Comparison of ENCODE assay signal across 2 worm cellular contexts in the genomic region with DNA sequence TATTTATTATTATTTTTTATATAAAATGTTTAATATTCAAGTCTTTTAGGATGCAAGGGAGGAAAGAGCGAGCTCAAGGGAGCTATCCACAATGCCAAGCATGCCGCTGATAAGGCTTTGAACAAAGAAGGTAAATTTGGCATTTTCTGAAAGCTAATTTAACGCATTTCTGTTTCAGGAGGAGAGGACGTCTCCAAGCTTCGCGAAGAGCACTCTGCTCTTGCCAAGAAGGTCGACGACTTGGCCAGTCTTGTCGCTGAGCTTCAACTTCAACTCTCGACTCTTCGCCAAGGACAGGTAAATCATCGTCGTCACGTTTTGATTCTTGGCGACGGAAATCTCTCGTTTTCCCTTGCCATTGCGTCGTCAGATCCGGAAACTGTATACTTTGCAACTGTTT.
A peak's percentile ranks its signal among the peaks of the same experiment; 100 is the strongest.
TF ChIP-seq lines count a peak whose summit lies in the region.

No protein-coding gene starts in this region.

TF ChIP-seq in whole organism, L4 larva, 104 proteins besides CTCF, POLR2A, EP300 and RAD21:
- TF ChIP-seq snpc-1.2 (GFP tag; IDR thresholded peaks at IDR 0.05; lab: Robert Waterston, UW): 0 out of 2 replicates have a peak, but pooled peaks have one; percentile 31
- no peak for TF ChIP-seq ama-1 (optimal IDR thresholded peaks at IDR 0.05; lab: Kevin White, UChicago)
- TF ChIP-seq fkh-10 (GFP tag; optimal IDR thresholded peaks at IDR 0.05; lab: Kevin White, UChicago): no peak
TF ChIP-seq in whole organism, L4 larva: peak in this region for 1.

TF ChIP-seq in whole organism, young adult, 124 proteins besides CTCF, POLR2A, EP300 and RAD21:
- peak; percentile 51; the same call in 1 of the 2 replicates for TF ChIP-seq attf-6 (GFP tag; IDR thresholded peaks at IDR 0.05; lab: Robert Waterston, UW)
- no peak for TF ChIP-seq Y56A3A.18 (GFP tag; IDR thresholded peaks at IDR 0.05; lab: Robert Waterston, UW)
- 0 out of 2 replicates have a peak, but pooled peaks have one; percentile 17 for TF ChIP-seq madf-3 (GFP tag; IDR thresholded peaks at IDR 0.05; lab: Robert Waterston, UW)
- TF ChIP-seq efl-1 (GFP tag; optimal IDR thresholded peaks at IDR 0.05; lab: Kevin White, UChicago): no peak
- TF ChIP-seq nfya-1 (tag; optimal IDR thresholded peaks at IDR 0.05; lab: Kevin White, UChicago; ENCODE audit: borderline replicate concordance, insufficient read depth): no peak
